Worm (Caenorhabditis elegans) whole organism, L1 larva: Measurements from ENCODE around the gene F54G2.1.

Experiments used
- aly-2 ChIP-seq: fragments of 150-350 bp; optimal IDR thresholded peaks from 2 replicates; lab custom pipeline; 2014; ENCODE audit warnings: missing biosample characterization, missing genetic modification characterization
- grh-1 ChIP-seq: fragments of 200-800 bp; sonication (Bioruptor generic); IDR thresholded peaks from 2 replicates; pipeline ENCODE4 v1.3.6; 2022; ENCODE audit warnings: missing genetic modification reagents, missing genetic modification characterization, missing compliant biosample characterization
- nhr-76 ChIP-seq: sonication (generic microtip); optimal IDR thresholded peaks from 2 replicates; lab custom pipeline; 2017; ENCODE audit warnings: missing biosample characterization, missing genetic modification characterization

- no peak for TF ChIP-seq grh-1 (GFP tag; lab: Robert Waterston, UW)
- TF ChIP-seq nhr-76: no peak
- no peak for TF ChIP-seq aly-2 (tag; lab: Kevin White, UChicago)
Measured at ce11 chrX:2696563-2696962, 32.4 kb upstream of the F54G2.1 start.
